Worm (Caenorhabditis elegans): Measurements from ENCODE around the gene F14H8.2.

F14H8.2 gene

ce11 chrV:15059534-15059933, 39.4 kb upstream of the F14H8.2 start, which contains the start of the genes mcm-3 and C25D7.15 (continued):
- TF ChIP-seq lsy-2 (tag; optimal IDR thresholded peaks at IDR 0.05) (no peak), hlh-11 (tag; optimal IDR thresholded peaks at IDR 0.05) (peak; percentile 5), pha-4 (GFP tag; IDR thresholded peaks at IDR 0.05) (no peak), pha-4 (tag; optimal IDR thresholded peaks at IDR 0.05) (no peak), zfp-2 (tag; optimal IDR thresholded peaks at IDR 0.05) (no peak), nhr-28 (tag; optimal IDR thresholded peaks at IDR 0.05) (no peak), nhr-42 (GFP tag; IDR thresholded peaks at IDR 0.05) (no peak), ama-1 (optimal IDR thresholded peaks at IDR 0.05) (no peak), ceh-62 (tag; optimal IDR thresholded peaks at IDR 0.05) (no peak), hmg-1.1 (GFP tag; IDR thresholded peaks at IDR 0.05) (no peak), ceh-82 (tag; optimal IDR thresholded peaks at IDR 0.05) (no peak), nhr-10 (tag; optimal IDR thresholded peaks at IDR 0.05) (no peak), ZK546.5 (tag; optimal IDR thresholded peaks at IDR 0.05) (no peak), unc-130 (GFP tag; optimal IDR thresholded peaks at IDR 0.05) (peak; percentile 25), nhr-11 (tag; optimal IDR thresholded peaks at IDR 0.05) (no peak), lir-3 (tag; optimal IDR thresholded peaks at IDR 0.05) (no peak), snpc-1.2 (GFP tag; IDR thresholded peaks at IDR 0.05) (no peak), pqm-1 (tag; optimal IDR thresholded peaks at IDR 0.05) (no peak), saeg-2 (GFP tag; IDR thresholded peaks at IDR 0.05) (no peak), lin-39 (tag; optimal IDR thresholded peaks at IDR 0.05) (no peak), mes-2 (tag; optimal IDR thresholded peaks at IDR 0.05; ENCODE audit: poor library complexity, severe bottlenecking) (peak; percentile 64), dve-1 (tag; optimal IDR thresholded peaks at IDR 0.05; ENCODE audit: insufficient read depth) (no peak), hlh-30 (tag; optimal IDR thresholded peaks at IDR 0.05; ENCODE audit: insufficient read depth) (no peak), madf-5 (GFP tag; IDR thresholded peaks at IDR 0.05) (no peak), sdz-12 (GFP tag; optimal IDR thresholded peaks at IDR 0.05) (no peak), F49E8.2 (tag; optimal IDR thresholded peaks at IDR 0.05; ENCODE audit: borderline replicate concordance) (no peak), zfp-3 (GFP tag; conservative IDR thresholded peaks at IDR 0.05) (no peak), F10B5.3 (tag; optimal IDR thresholded peaks at IDR 0.05) (no peak), ces-1 (GFP tag; optimal IDR thresholded peaks at IDR 0.05) (no peak), lin-38 (GFP tag; IDR thresholded peaks at IDR 0.05) (peak; percentile 66)

ce11 chrV:15058965-15059364, 38.8 kb upstream of the F14H8.2 start:
- TF ChIP-seq lir-3 (tag; optimal IDR thresholded peaks at IDR 0.05) (no peak), ama-1 (optimal IDR thresholded peaks at IDR 0.05) (no peak), T26A8.4 (GFP tag; IDR thresholded peaks at IDR 0.05) (no peak), lin-39 (tag; optimal IDR thresholded peaks at IDR 0.05) (no peak), F37D6.2 (tag; optimal IDR thresholded peaks at IDR 0.05) (no peak), madf-9 (GFP tag; conservative IDR thresholded peaks at IDR 0.05) (no peak), dmd-8 (GFP tag; IDR thresholded peaks at IDR 0.05) (no peak), hlh-11 (tag; optimal IDR thresholded peaks at IDR 0.05) (no peak), unc-130 (GFP tag; optimal IDR thresholded peaks at IDR 0.05) (no peak), saeg-2 (GFP tag; IDR thresholded peaks at IDR 0.05) (no peak), nhr-28 (tag; optimal IDR thresholded peaks at IDR 0.05) (no peak), ZK546.5 (tag; optimal IDR thresholded peaks at IDR 0.05) (no peak), ztf-7 (tag; optimal IDR thresholded peaks at IDR 0.05) (no peak), F44E2.7 (GFP tag; IDR thresholded peaks at IDR 0.05) (no peak), arid-1 (GFP tag; conservative IDR thresholded peaks at IDR 0.05) (no peak), vab-7 (GFP tag; IDR thresholded peaks at IDR 0.05) (no peak), daf-12 (tag; optimal IDR thresholded peaks at IDR 0.05) (no peak)

DNA sequence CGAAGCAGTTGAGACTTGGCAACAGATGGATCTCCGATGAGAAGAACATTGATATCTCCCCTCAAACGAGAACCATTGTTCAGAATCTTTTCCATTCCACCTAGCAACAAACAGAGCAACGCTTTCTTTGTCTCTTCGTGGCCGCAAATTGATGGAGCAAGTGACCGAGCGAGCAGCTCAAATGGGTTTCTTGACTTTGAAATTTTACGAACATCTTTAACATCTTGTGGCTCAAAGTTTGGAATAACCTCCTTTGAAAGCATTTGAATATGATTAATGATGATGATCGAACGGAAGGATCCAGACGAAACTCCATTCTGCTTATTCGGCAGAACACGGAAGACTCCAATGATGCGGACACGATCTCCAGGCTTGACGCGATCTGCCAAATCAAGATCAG, 38.3 kb upstream of the F14H8.2 start:
- peak in 1 of 2 experiments; percentile 98 for TF ChIP-seq unc-62 (GFP tag; optimal IDR thresholded peaks at IDR 0.05 in 1 of 2)
- no peak for TF ChIP-seq unc-62 (tag; optimal IDR thresholded peaks at IDR 0.05)
- TF ChIP-seq sdz-12 (GFP tag; optimal IDR thresholded peaks at IDR 0.05): no peak
